Worm (Caenorhabditis elegans) whole organism, L3 larva: ENCODE results near the gene C50H11.8.

ENCODE experiments used
- ceh-82 ChIP-seq: fragments of 150-350 bp; optimal IDR thresholded peaks from 2 replicates; lab custom pipeline; 2014; ENCODE audit warnings: missing biosample characterization, missing genetic modification characterization
- elt-2 ChIP-seq: sonication (generic microtip); optimal IDR thresholded peaks from 2 replicates; lab custom pipeline; 2016; ENCODE audit warnings: missing genetic modification reagents, mild to moderate bottlenecking, missing genetic modification characterization, missing compliant biosample characterization
- lin-39 ChIP-seq: fragments of 150-350 bp; optimal IDR thresholded peaks from 2 replicates; lab custom pipeline; 2018; ENCODE audit warnings: missing biosample characterization, missing genetic modification reagents, missing genetic modification characterization
- nhr-11 ChIP-seq: fragments of 150-350 bp; optimal IDR thresholded peaks from 2 replicates; lab custom pipeline; 2014; ENCODE audit warnings: missing biosample characterization, missing genetic modification characterization
- nhr-12 ChIP-seq: fragments of 150-350 bp; optimal IDR thresholded peaks from 2 replicates; lab custom pipeline; 2014; ENCODE audit warnings: missing biosample characterization, missing genetic modification characterization
- nhr-237 ChIP-seq: fragments of 150-350 bp; optimal IDR thresholded peaks from 2 replicates; lab custom pipeline; 2014; ENCODE audit warnings: missing biosample characterization, missing genetic modification characterization
- nhr-28 ChIP-seq: fragments of 150-350 bp; optimal IDR thresholded peaks from 2 replicates; lab custom pipeline; 2014; ENCODE audit warnings: missing biosample characterization, missing genetic modification characterization
- tbx-2 ChIP-seq: sonication (generic microtip); optimal IDR thresholded peaks from 2 replicates; lab custom pipeline; 2016; ENCODE audit warnings: mild to moderate bottlenecking, missing genetic modification characterization, missing compliant biosample characterization

ce11 chrV:3024274-3024673, 30.1 kb upstream of the C50H11.8 start, which contains the start of gene asp-8:
- no peak for TF ChIP-seq lin-39 (tag; lab: Kevin White, UChicago)
- no peak for TF ChIP-seq nhr-237
- TF ChIP-seq ceh-82 (tag; lab: Kevin White, UChicago), result no peak
- no peak for TF ChIP-seq nhr-11 (tag; lab: Kevin White, UChicago)
- TF ChIP-seq tbx-2, result no peak
- TF ChIP-seq nhr-28 (tag; lab: Kevin White, UChicago), result no peak
- TF ChIP-seq elt-2 (tag; lab: Kevin White, UChicago), result peak; percentile 54
- no peak for TF ChIP-seq nhr-12 (tag; lab: Kevin White, UChicago)
